Fruit fly (Drosophila melanogaster) whole organism, prepupa: Measurements from ENCODE around the gene Nedd4.

Source experiments
- Blimp-1 ChIP-seq: fragments of 200-800 bp; sonication (Bioruptor generic); optimal IDR thresholded peaks from 3 replicates; lab custom pipeline; 2017; ENCODE audit warnings: missing biosample characterization, missing genetic modification characterization, mild to moderate bottlenecking, moderate library complexity, missing genetic modification reagents
- CG10669 ChIP-seq: fragments of 200-800 bp; sonication (Bioruptor generic); optimal IDR thresholded peaks from 3 replicates; lab custom pipeline; 2018; ENCODE audit warnings: missing biosample characterization, mild to moderate bottlenecking, missing genetic modification characterization, moderate library complexity
- CG11294 ChIP-seq: fragments of 200-800 bp; sonication (Bioruptor generic); IDR thresholded peaks from 2 replicates; pipeline ENCODE4 v1.3.6; 2022; ENCODE audit warnings: missing biosample characterization, missing genetic modification characterization
- CG11902 ChIP-seq: fragments of 200-800 bp; sonication (Bioruptor generic); optimal IDR thresholded peaks from 3 replicates; lab custom pipeline; 2016; ENCODE audit warnings: missing biosample characterization, missing genetic modification characterization
- CG1621 ChIP-seq: fragments of 200-800 bp; sonication (Bioruptor generic); optimal IDR thresholded peaks from 3 replicates; lab custom pipeline; 2018; ENCODE audit warnings: missing biosample characterization, mild to moderate bottlenecking, missing genetic modification characterization
- CG16779 ChIP-seq: fragments of 200-800 bp; sonication (Bioruptor generic); optimal IDR thresholded peaks from 3 replicates; lab custom pipeline; 2017; ENCODE audit warnings: missing biosample characterization, mild to moderate bottlenecking, missing genetic modification characterization
- CG3032 ChIP-seq: fragments of 200-800 bp; optimal IDR thresholded peaks from 2 replicates; lab custom pipeline; 2019; ENCODE audit warnings: missing biosample characterization, mild to moderate bottlenecking, missing genetic modification characterization, moderate library complexity
- CG31627 ChIP-seq: fragments of 200-800 bp; sonication (Bioruptor generic); optimal IDR thresholded peaks from 3 replicates; lab custom pipeline; 2016; ENCODE audit warnings: missing biosample characterization, missing genetic modification characterization
- CG34406 ChIP-seq: fragments of 200-800 bp; sonication (Bioruptor generic); optimal IDR thresholded peaks from 3 replicates; lab custom pipeline; 2016; ENCODE audit warnings: missing biosample characterization, missing genetic modification characterization
- CG3919 ChIP-seq: fragments of 200-800 bp; sonication (Bioruptor generic); optimal IDR thresholded peaks from 3 replicates; lab custom pipeline; 2016; ENCODE audit warnings: missing biosample characterization, missing genetic modification characterization
- CG6163 ChIP-seq: fragments of 200-800 bp; sonication (Bioruptor generic); IDR thresholded peaks from 3 replicates; pipeline ENCODE4 v1.3.6; 2022; ENCODE audit warnings: missing biosample characterization, missing genetic modification characterization
- CG6276 ChIP-seq: fragments of 200-800 bp; sonication (Bioruptor generic); optimal IDR thresholded peaks from 2 replicates; lab custom pipeline; 2017; ENCODE audit warnings: missing biosample characterization, mild to moderate bottlenecking, missing genetic modification characterization
- CG6808 ChIP-seq: fragments of 200-800 bp; sonication (Bioruptor generic); optimal IDR thresholded peaks from 3 replicates; lab custom pipeline; 2017; ENCODE audit warnings: missing biosample characterization, missing genetic modification characterization, mild to moderate bottlenecking, moderate library complexity, missing genetic modification reagents
- CG6854 ChIP-seq: fragments of 200-800 bp; sonication (Bioruptor generic); optimal IDR thresholded peaks from 2 replicates; lab custom pipeline; 2017; ENCODE audit warnings: missing biosample characterization, mild to moderate bottlenecking, missing genetic modification characterization
- CG8119 ChIP-seq: fragments of 200-800 bp; sonication (Bioruptor generic); IDR thresholded peaks from 3 replicates; pipeline ENCODE4 v1.3.6; 2022; ENCODE audit warnings: missing biosample characterization, missing genetic modification characterization
- CG8632 ChIP-seq: fragments of 200-800 bp; sonication (Bioruptor generic); optimal IDR thresholded peaks from 3 replicates; lab custom pipeline; 2016; ENCODE audit warnings: missing biosample characterization, missing genetic modification characterization
- CG9139 ChIP-seq: fragments of 200-800 bp; sonication (Bioruptor generic); optimal IDR thresholded peaks from 3 replicates; lab custom pipeline; 2017; ENCODE audit warnings: missing biosample characterization, mild to moderate bottlenecking, missing genetic modification characterization
- Eip78C ChIP-seq: fragments of 200-800 bp; sonication (Bioruptor generic); peaks from one replicate; lab custom pipeline; 2016; ENCODE audit warnings: missing biosample characterization, missing genetic modification characterization
- Eip93F ChIP-seq: fragments of 200-800 bp; sonication (Bioruptor generic); optimal IDR thresholded peaks from 2 replicates; lab custom pipeline; 2016; ENCODE audit warnings: missing biosample characterization, mild to moderate bottlenecking, missing genetic modification characterization
- Ets21C ChIP-seq: fragments of 200-800 bp; sonication (Bioruptor generic); optimal IDR thresholded peaks from 3 replicates; lab custom pipeline; 2016; ENCODE audit warnings: missing biosample characterization, missing genetic modification characterization
- Ets96B ChIP-seq: fragments of 200-800 bp; optimal IDR thresholded peaks from 2 replicates; lab custom pipeline; 2019; ENCODE audit warnings: missing biosample characterization, mild to moderate bottlenecking, missing genetic modification characterization, moderate library complexity
- Gug ChIP-seq: fragments of 200-800 bp; sonication (Bioruptor generic); IDR thresholded peaks from 2 replicates; pipeline ENCODE4 v1.3.6; 2022; ENCODE audit warnings: missing biosample characterization, missing genetic modification characterization
- Hr38 ChIP-seq: sonication (Bioruptor generic); optimal IDR thresholded peaks from 2 replicates; lab custom pipeline; 2016; ENCODE audit warnings: missing biosample characterization, missing genetic modification characterization
- Hr39 ChIP-seq: fragments of 200-800 bp; sonication (Bioruptor generic); optimal IDR thresholded peaks from 2 replicates; lab custom pipeline; 2016; ENCODE audit warnings: missing biosample characterization, missing genetic modification characterization
- Hr4 ChIP-seq: fragments of 200-800 bp; sonication (Bioruptor generic); optimal IDR thresholded peaks from 3 replicates; lab custom pipeline; 2016; ENCODE audit warnings: missing biosample characterization, missing genetic modification characterization
- Smox ChIP-seq: fragments of 200-800 bp; sonication (Bioruptor generic); optimal IDR thresholded peaks from 3 replicates; lab custom pipeline; 2016; ENCODE audit warnings: missing biosample characterization, missing genetic modification characterization
- Sox102F ChIP-seq: fragments of 200-800 bp; sonication (Bioruptor generic); optimal IDR thresholded peaks from 2 replicates; lab custom pipeline; 2016; ENCODE audit warnings: missing biosample characterization, mild to moderate bottlenecking, missing genetic modification characterization
- Sox14 ChIP-seq: fragments of 200-800 bp; sonication (Bioruptor generic); optimal IDR thresholded peaks from 3 replicates; lab custom pipeline; 2016; ENCODE audit warnings: missing biosample characterization, missing genetic modification characterization
- Sox15 ChIP-seq: fragments of 200-800 bp; sonication (Bioruptor generic); optimal IDR thresholded peaks from 3 replicates; lab custom pipeline; 2016; ENCODE audit warnings: missing biosample characterization, missing genetic modification characterization
- achi ChIP-seq: fragments of 200-800 bp; sonication (Bioruptor generic); optimal IDR thresholded peaks from 3 replicates; lab custom pipeline; 2016; ENCODE audit warnings: missing biosample characterization, missing genetic modification characterization
- acj6 ChIP-seq: fragments of 200-800 bp; sonication (Bioruptor generic); optimal IDR thresholded peaks from 3 replicates; lab custom pipeline; 2016; ENCODE audit warnings: missing biosample characterization, missing genetic modification characterization
- cyc ChIP-seq: fragments of 200-800 bp; sonication (Bioruptor generic); optimal IDR thresholded peaks from 3 replicates; lab custom pipeline; 2016; ENCODE audit warnings: missing biosample characterization, missing genetic modification characterization
- dac ChIP-seq: fragments of 200-800 bp; sonication (Bioruptor generic); optimal IDR thresholded peaks from 2 replicates; lab custom pipeline; 2017; ENCODE audit warnings: missing biosample characterization, mild to moderate bottlenecking, missing genetic modification characterization
- eg ChIP-seq: fragments of 200-800 bp; sonication (Bioruptor generic); IDR thresholded peaks from 3 replicates; pipeline ENCODE4 v1.3.6; 2022; ENCODE audit warnings: missing biosample characterization, missing genetic modification characterization
- esn ChIP-seq: fragments of 200-800 bp; sonication (Bioruptor generic); optimal IDR thresholded peaks from 2 replicates; lab custom pipeline; 2016; ENCODE audit warnings: missing biosample characterization, mild to moderate bottlenecking, missing genetic modification characterization, moderate library complexity
- fd85E ChIP-seq: fragments of 200-800 bp; sonication (Bioruptor generic); optimal IDR thresholded peaks from 3 replicates; lab custom pipeline; 2016; ENCODE audit warnings: missing biosample characterization, missing genetic modification characterization
- fkh ChIP-seq: fragments of 200-800 bp; sonication (Bioruptor generic); optimal IDR thresholded peaks from 3 replicates; lab custom pipeline; 2017; ENCODE audit warnings: missing biosample characterization, mild to moderate bottlenecking, missing genetic modification characterization, moderate library complexity
- lz ChIP-seq: fragments of 200-800 bp; sonication (Bioruptor generic); optimal IDR thresholded peaks from 3 replicates; lab custom pipeline; 2016; ENCODE audit warnings: missing biosample characterization, missing genetic modification characterization
- salr ChIP-seq, 2 experiments: fragments of 200-800 bp; sonication (Bioruptor generic); optimal IDR thresholded peaks; 3 replicates each; lab custom pipeline; 2016 to 2018; ENCODE audit warnings: missing biosample characterization in 2 of 2, missing genetic modification characterization in 2 of 2, mild to moderate bottlenecking in 1 of 2
- spab ChIP-seq: fragments of 200-800 bp; sonication (Bioruptor generic); optimal IDR thresholded peaks from 2 replicates; lab custom pipeline; 2017; ENCODE audit warnings: missing biosample characterization, mild to moderate bottlenecking, missing genetic modification characterization, missing genetic modification reagents
- ss ChIP-seq, 2 experiments: fragments of 200-800 bp; sonication (Bioruptor generic); optimal IDR thresholded peaks; 2 replicates in 1 of 2; 3 replicates in 1 of 2; lab custom pipeline; 2017 to 2018; ENCODE audit warnings: mild to moderate bottlenecking in 2 of 2, missing biosample characterization in 2 of 2, missing genetic modification characterization in 2 of 2, moderate library complexity in 1 of 2
- topi ChIP-seq: fragments of 200-800 bp; sonication (Bioruptor generic); optimal IDR thresholded peaks from 3 replicates; lab custom pipeline; 2016; ENCODE audit warnings: missing biosample characterization, missing genetic modification characterization

Nedd4 gene

DNA sequence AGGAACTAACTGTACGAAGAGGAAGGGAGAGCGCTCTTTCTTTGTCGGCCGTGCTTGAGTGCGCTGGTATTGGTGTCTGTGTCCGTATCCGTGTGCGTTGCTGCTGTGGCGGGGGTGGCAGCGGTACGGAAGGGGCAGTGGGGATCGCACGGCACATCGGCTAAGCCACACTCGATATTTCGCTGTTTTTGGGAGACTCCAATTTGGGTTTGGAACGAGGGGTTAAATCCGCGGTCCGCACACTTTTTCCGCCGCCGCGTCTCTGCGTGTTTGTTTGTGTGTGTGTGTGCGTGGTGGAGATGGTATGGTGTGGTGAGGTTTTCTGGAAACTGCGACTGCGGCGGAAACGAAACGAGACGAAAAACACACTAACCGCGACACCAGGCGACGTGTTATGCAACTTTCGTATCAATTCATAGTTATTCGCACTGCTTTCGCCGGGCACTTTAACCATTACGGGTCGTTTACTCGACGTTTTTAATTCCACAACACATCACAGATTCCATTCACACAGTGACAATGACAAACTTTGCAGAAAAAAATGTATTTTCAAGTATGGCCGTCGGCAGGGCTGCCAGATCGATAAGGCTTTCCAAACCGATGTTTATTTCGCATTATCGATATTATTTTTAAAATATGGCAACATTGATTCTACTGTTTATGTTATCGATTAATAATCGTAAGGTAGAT lies 27.5 kb downstream of the Nedd4 start, which contains the start of gene CycT (continued):
- TF ChIP-seq Smox (GFP tag; lab: Kevin White, UChicago): no peak
- TF ChIP-seq Sox102F (GFP tag; lab: Kevin White, UChicago): no peak
- TF ChIP-seq Sox14 (GFP tag; lab: Kevin White, UChicago): peak; percentile 75
- TF ChIP-seq lz: no peak
- TF ChIP-seq dac (GFP tag; lab: Kevin White, UChicago): peak; percentile 1
- TF ChIP-seq CG6854 (GFP tag; lab: Kevin White, UChicago): peak; percentile 85
- no peak for TF ChIP-seq CG8632
- no peak for TF ChIP-seq CG9139 (GFP tag; lab: Kevin White, UChicago)

- TF ChIP-seq Hr39 (GFP tag; lab: Kevin White, UChicago) (no peak), Blimp-1 (GFP tag; lab: Kevin White, UChicago) (no peak), CG9139 (GFP tag; lab: Kevin White, UChicago) (no peak), fkh (GFP tag; lab: Kevin White, UChicago) (no peak), CG3919 (GFP tag; lab: Kevin White, UChicago) (peak; percentile 48), Sox15 (GFP tag; lab: Kevin White, UChicago) (no peak)
These were observed 32.4 kb downstream of the Nedd4 start for dm6 chr3L:17562263-17562662.

DNA sequence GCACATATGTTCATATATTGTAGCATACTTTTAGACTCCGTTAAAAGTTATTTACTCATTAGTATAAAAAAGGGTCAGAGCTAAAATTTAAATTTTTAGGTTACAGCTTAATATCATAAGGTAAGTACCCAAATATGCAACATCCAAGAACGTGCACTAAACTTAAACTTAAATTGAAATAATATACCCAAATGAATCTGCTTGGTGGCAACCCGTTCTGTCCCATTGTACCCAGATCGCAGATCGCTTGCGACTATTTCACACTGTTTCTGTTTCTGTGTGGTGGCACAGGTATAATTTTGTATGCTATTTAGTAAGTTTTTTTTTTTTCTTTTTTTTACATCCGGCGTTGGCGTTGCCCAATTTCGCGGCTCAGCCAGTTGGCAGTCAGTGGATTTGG lies 33.3 kb downstream of the Nedd4 start:
- TF ChIP-seq CG6808 (peak; percentile 5), cyc (no peak), CG8119 (GFP tag; lab: Robert Waterston, UW) (no peak), achi (peak; percentile 18), CG34406 (GFP tag; lab: Kevin White, UChicago) (peak; percentile 10), CG3919 (GFP tag; lab: Kevin White, UChicago) (no peak), CG3032 (tag; lab: Kevin White, UChicago) (peak; percentile 9)

DNA sequence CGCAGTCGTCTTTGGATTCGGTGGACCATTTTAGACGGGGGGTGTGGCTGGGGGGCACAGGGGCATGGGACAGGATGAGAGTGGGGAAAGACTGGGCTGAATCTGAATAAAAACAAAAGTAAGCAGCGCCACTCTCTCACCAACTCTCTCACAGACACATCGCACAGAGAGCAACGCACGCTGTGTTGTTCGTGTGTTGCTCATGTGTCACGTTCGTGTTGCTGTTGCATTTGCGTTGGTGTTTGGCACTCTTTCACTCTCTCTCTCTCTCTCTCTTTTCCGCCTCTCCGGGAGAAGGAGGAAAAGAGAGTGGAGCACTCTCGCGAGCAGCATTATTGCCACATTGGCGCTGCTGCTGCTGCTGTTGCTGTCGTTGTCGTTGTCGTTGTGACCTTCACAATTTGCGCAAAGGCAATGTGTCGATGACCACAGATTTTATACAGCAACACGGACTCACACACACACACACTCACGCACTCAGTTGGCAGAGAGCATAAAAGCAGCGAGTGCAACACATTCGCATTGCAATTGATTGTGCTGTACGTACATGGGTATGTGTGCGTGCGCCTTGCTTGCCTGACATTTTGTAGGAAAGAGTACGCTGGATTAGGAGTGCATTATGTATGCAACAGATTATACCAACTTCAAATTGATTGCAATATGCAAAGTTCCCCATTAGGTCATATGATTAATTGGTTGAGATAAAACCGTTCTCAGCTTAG lies 33.8 kb downstream of the Nedd4 start:
- TF ChIP-seq Ets21C (GFP tag; lab: Kevin White, UChicago) (no peak), acj6 (GFP tag; lab: Kevin White, UChicago) (no peak), Ets96B (peak; percentile 31), Eip78C (GFP tag; lab: Kevin White, UChicago) (peak; percentile 85), CG11902 (GFP tag; lab: Kevin White, UChicago) (no peak), CG31627 (GFP tag; lab: Kevin White, UChicago) (no peak), CG8632 (no peak), CG6163 (GFP tag; lab: Robert Waterston, UW) (peak; percentile 52; the same call in 2 of the 3 replicates), Gug (GFP tag; lab: Robert Waterston, UW) (no peak), topi (GFP tag; lab: Kevin White, UChicago) (no peak), ss (GFP tag; optimal IDR thresholded peaks at IDR 0.05; lab: Kevin White, UChicago) (peak; percentile 69 to 78), Hr39 (GFP tag; lab: Kevin White, UChicago) (peak; percentile 24), CG16779 (peak; percentile 73), salr (GFP tag; optimal IDR thresholded peaks at IDR 0.05; lab: Kevin White, UChicago) (peak in 1 of 2 experiments; percentile 4), Hr4 (no peak), spab (GFP tag; lab: Kevin White, UChicago) (no peak), eg (GFP tag; lab: Robert Waterston, UW) (peak; percentile 63; the same call in 1 of the 3 replicates), CG3032 (tag; lab: Kevin White, UChicago) (no peak), CG11294 (GFP tag; lab: Robert Waterston, UW) (no peak), CG10669 (GFP tag; lab: Kevin White, UChicago) (no peak), Eip93F (peak; percentile 56), Hr38 (GFP tag; lab: Kevin White, UChicago) (no peak), Sox15 (GFP tag; lab: Kevin White, UChicago) (no peak), fd85E (GFP tag; lab: Kevin White, UChicago) (peak; percentile 10), CG3919 (GFP tag; lab: Kevin White, UChicago) (peak; percentile 37), CG6276 (GFP tag; lab: Kevin White, UChicago) (peak; percentile 21), CG1621 (tag; lab: Kevin White, UChicago) (peak; percentile 49), Smox (GFP tag; lab: Kevin White, UChicago) (no peak), esn (GFP tag; lab: Kevin White, UChicago) (peak; percentile 46), CG6808 (peak; percentile 32), Blimp-1 (GFP tag; lab: Kevin White, UChicago) (peak; percentile 68)
